Worm (Caenorhabditis elegans) whole organism, young adult: ENCODE measurements around the gene F26F4.2.

Experiments
- B0035.1 ChIP-seq: sonication (generic microtip); optimal IDR thresholded peaks from 2 replicates; lab custom pipeline; 2016; ENCODE audit warnings: missing genetic modification characterization, mild to moderate bottlenecking, missing compliant biosample characterization, missing genotype, missing genetic modification reagents
- B0261.1 ChIP-seq: sonication (generic microtip); optimal IDR thresholded peaks from 2 replicates; lab custom pipeline; 2016; ENCODE audit warnings: mild to moderate bottlenecking, missing genetic modification characterization, moderate library complexity, missing compliant biosample characterization
- C17E4.6 ChIP-seq: fragments of 200-800 bp; sonication (Bioruptor generic); IDR thresholded peaks from 2 replicates; pipeline ENCODE4 v1.3.6; 2022; ENCODE audit warnings: missing genetic modification reagents, missing genetic modification characterization, missing compliant biosample characterization
- F22D6.2 ChIP-seq: sonication (generic microtip); optimal IDR thresholded peaks from 2 replicates; lab custom pipeline; 2016; ENCODE audit warnings: mild to moderate bottlenecking, missing genetic modification characterization, missing compliant biosample characterization
- F39B2.1 ChIP-seq: fragments of 200-800 bp; sonication (Bioruptor generic); IDR thresholded peaks from 2 replicates; pipeline ENCODE4 v1.3.6; 2022; ENCODE audit warnings: missing genetic modification reagents, missing genetic modification characterization, missing compliant biosample characterization
- F49E8.2 ChIP-seq: sonication (generic microtip); optimal IDR thresholded peaks from 3 replicates; lab custom pipeline; 2017; ENCODE audit warnings: missing genetic modification characterization, mild to moderate bottlenecking, missing compliant biosample characterization, antibody characterized with exemption, moderate library complexity; ENCODE audit not compliant: insufficient read depth
- F57A8.1 ChIP-seq: fragments of 200-800 bp; sonication (Bioruptor generic); optimal IDR thresholded peaks from 2 replicates; lab custom pipeline; 2018; ENCODE audit warnings: mild to moderate bottlenecking, missing genetic modification characterization, moderate library complexity, missing compliant biosample characterization
- K11D2.4 ChIP-seq: fragments of 200-800 bp; sonication (Bioruptor generic); IDR thresholded peaks from 2 replicates; pipeline ENCODE4 v1.3.6; 2022; ENCODE audit warnings: missing genetic modification reagents, missing genetic modification characterization, missing compliant biosample characterization
- K12H6.12 ChIP-seq: fragments of 200-800 bp; sonication (Bioruptor generic); optimal IDR thresholded peaks from 2 replicates; lab custom pipeline; 2018; ENCODE audit warnings: mild to moderate bottlenecking, missing genetic modification characterization, missing compliant biosample characterization
- bed-1 ChIP-seq: fragments of 200-800 bp; sonication (Bioruptor generic); IDR thresholded peaks from 2 replicates; pipeline ENCODE4 v1.3.6; 2022; ENCODE audit warnings: missing genetic modification reagents, missing genetic modification characterization, missing compliant biosample characterization
- bed-2 ChIP-seq: fragments of 200-800 bp; sonication (Bioruptor generic); IDR thresholded peaks from 2 replicates; pipeline ENCODE4 v1.3.6; 2022; ENCODE audit warnings: missing genetic modification reagents, missing genetic modification characterization, missing compliant biosample characterization
- dox-1 ChIP-seq: fragments of 200-800 bp; sonication (Bioruptor generic); IDR thresholded peaks from 2 replicates; pipeline ENCODE4 v1.3.6; 2022; ENCODE audit warnings: missing genetic modification reagents, missing genetic modification characterization, missing compliant biosample characterization
- dpff-1 ChIP-seq: sonication (generic microtip); optimal IDR thresholded peaks from 2 replicates; lab custom pipeline; 2017; ENCODE audit warnings: mild to moderate bottlenecking, missing genetic modification characterization, missing compliant biosample characterization
- him-1 ChIP-seq: sonication (generic microtip); optimal IDR thresholded peaks from 2 replicates; lab custom pipeline; 2016; ENCODE audit warnings: missing genotype, missing genetic modification reagents, missing genetic modification characterization, missing compliant biosample characterization
- hmg-20 ChIP-seq: fragments of 200-800 bp; sonication (Bioruptor generic); IDR thresholded peaks from 2 replicates; pipeline ENCODE4 v1.3.6; 2022; ENCODE audit warnings: missing genetic modification reagents, missing genetic modification characterization, missing compliant biosample characterization
- let-607 ChIP-seq, 2 experiments: fragments of 200-800 bp in 1 of 2; sonication (Bioruptor generic) in 1 of 2; sonication (generic microtip) in 1 of 2; optimal IDR thresholded peaks; 2 replicates each; lab custom pipeline; 2016 to 2018; ENCODE audit warnings: mild to moderate bottlenecking in 2 of 2, missing compliant biosample characterization in 2 of 2, missing genetic modification characterization in 2 of 2, moderate library complexity in 2 of 2, missing genotype in 1 of 2
- lin-40 ChIP-seq: sonication (generic microtip); optimal IDR thresholded peaks from 2 replicates; lab custom pipeline; 2016; ENCODE audit warnings: missing genetic modification characterization, mild to moderate bottlenecking, missing compliant biosample characterization, missing genotype, missing genetic modification reagents
- madf-10 ChIP-seq: sonication (generic microtip); optimal IDR thresholded peaks from 2 replicates; lab custom pipeline; 2016; ENCODE audit warnings: mild to moderate bottlenecking, missing genetic modification characterization, missing compliant biosample characterization
- madf-6 ChIP-seq: fragments of 200-800 bp; sonication (Bioruptor generic); IDR thresholded peaks from 2 replicates; pipeline ENCODE4 v1.3.6; 2022; ENCODE audit warnings: missing genetic modification reagents, missing genetic modification characterization, missing compliant biosample characterization
- mcd-1 ChIP-seq: fragments of 200-800 bp; sonication (Bioruptor generic); IDR thresholded peaks from 2 replicates; pipeline ENCODE4 v1.3.6; 2022; ENCODE audit warnings: missing genetic modification reagents, missing genetic modification characterization, missing compliant biosample characterization
- mel-28 ChIP-seq: sonication (generic microtip); optimal IDR thresholded peaks from 2 replicates; lab custom pipeline; 2016; ENCODE audit warnings: borderline replicate concordance, mild to moderate bottlenecking, missing genetic modification characterization, missing compliant biosample characterization
- mes-4 ChIP-seq: sonication (generic microtip); optimal IDR thresholded peaks from 2 replicates; lab custom pipeline; 2016; ENCODE audit warnings: missing genotype, missing genetic modification characterization, missing compliant biosample characterization
- nfya-2 ChIP-seq: fragments of 200-800 bp; sonication (Bioruptor generic); IDR thresholded peaks from 2 replicates; pipeline ENCODE4 v1.3.6; 2022; ENCODE audit warnings: missing genetic modification reagents, missing genetic modification characterization, missing compliant biosample characterization
- nhr-90 ChIP-seq: sonication (generic microtip); optimal IDR thresholded peaks from 2 replicates; lab custom pipeline; 2016; ENCODE audit warnings: missing genotype, mild to moderate bottlenecking, missing genetic modification characterization, missing compliant biosample characterization
- rcor-1 ChIP-seq: fragments of 200-800 bp; sonication (Bioruptor generic); IDR thresholded peaks from 2 replicates; pipeline ENCODE4 v1.3.6; 2022; ENCODE audit warnings: missing genetic modification reagents, missing genetic modification characterization, missing compliant biosample characterization
- rec-8 ChIP-seq, 2 experiments: sonication (generic microtip); optimal IDR thresholded peaks; 2 replicates each; lab custom pipeline; 2016; ENCODE audit warnings: mild to moderate bottlenecking in 2 of 2, missing genetic modification characterization in 2 of 2, missing genetic modification reagents in 2 of 2, missing genotype in 2 of 2, missing biosample characterization in 1 of 2, missing compliant biosample characterization in 1 of 2, moderate library complexity in 1 of 2
- repo-1 ChIP-seq: sonication (generic microtip); optimal IDR thresholded peaks from 2 replicates; lab custom pipeline; 2017; ENCODE audit warnings: mild to moderate bottlenecking, missing genetic modification characterization, missing compliant biosample characterization
- snpc-1.1 ChIP-seq: sonication (generic microtip); optimal IDR thresholded peaks from 2 replicates; lab custom pipeline; 2017; ENCODE audit warnings: missing genetic modification characterization, mild to moderate bottlenecking, missing compliant biosample characterization, antibody characterized with exemption, moderate library complexity, missing genotype, missing genetic modification reagents; ENCODE audit not compliant: insufficient read depth
- snpc-1.3 ChIP-seq: sonication (generic microtip); optimal IDR thresholded peaks from 2 replicates; lab custom pipeline; 2017; ENCODE audit warnings: missing genetic modification characterization, mild to moderate bottlenecking, missing compliant biosample characterization, antibody characterized with exemption, moderate library complexity, missing genotype, missing genetic modification reagents; ENCODE audit not compliant: insufficient read depth
- snpc-4 ChIP-seq, 5 experiments: fragments of 150-350 bp in 1 of 5; sonication (generic microtip) in 4 of 5; optimal IDR thresholded peaks; 2 replicates each; lab custom pipeline; 2014 to 2018; ENCODE audit warnings: missing genetic modification characterization in 5 of 5, missing biosample characterization in 3 of 5, antibody characterized with exemption in 2 of 5, mild to moderate bottlenecking in 2 of 5, missing compliant biosample characterization in 2 of 5, missing genotype in 2 of 5, moderate library complexity in 2 of 5, missing genetic modification reagents in 1 of 5
- somi-1 ChIP-seq: fragments of 200-800 bp; sonication (Bioruptor generic); optimal IDR thresholded peaks from 2 replicates; lab custom pipeline; 2018; ENCODE audit warnings: mild to moderate bottlenecking, missing genetic modification characterization, missing compliant biosample characterization
- tlf-1 ChIP-seq: fragments of 200-800 bp; sonication (Bioruptor generic); optimal IDR thresholded peaks from 2 replicates; lab custom pipeline; 2018; ENCODE audit warnings: mild to moderate bottlenecking, missing genetic modification characterization, missing compliant biosample characterization
- unc-130 ChIP-seq: sonication (generic microtip); optimal IDR thresholded peaks from 2 replicates; lab custom pipeline; 2016; ENCODE audit warnings: missing genetic modification reagents, missing genetic modification characterization, missing compliant biosample characterization
- unc-62 ChIP-seq: fragments of 150-350 bp; optimal IDR thresholded peaks from 2 replicates; lab custom pipeline; 2014; ENCODE audit warnings: missing biosample characterization, missing genetic modification reagents, missing genetic modification characterization
- ztf-22 ChIP-seq: fragments of 200-800 bp; sonication (Bioruptor generic); optimal IDR thresholded peaks from 2 replicates; lab custom pipeline; 2018; ENCODE audit warnings: mild to moderate bottlenecking, missing genetic modification characterization, moderate library complexity, missing compliant biosample characterization

Gene F26F4.2

DNA sequence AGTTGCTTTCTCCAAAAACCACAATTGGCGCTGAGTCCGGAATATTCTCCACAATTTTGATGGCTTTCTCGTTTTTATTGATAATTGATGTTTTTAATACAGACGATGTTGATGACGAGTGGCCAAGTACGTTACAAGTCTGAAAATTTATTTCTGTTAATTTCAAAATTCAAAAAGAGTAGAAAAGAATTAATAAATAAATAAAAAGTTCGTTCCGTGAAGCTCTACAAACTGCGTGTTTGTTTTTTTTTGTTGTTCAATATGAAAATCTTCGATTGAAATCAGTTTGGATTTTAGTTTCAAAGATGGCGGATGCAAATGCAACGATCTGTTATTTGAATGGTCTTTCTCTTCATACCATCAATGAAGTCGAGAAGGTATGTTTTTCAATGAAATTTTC lies at the start of gene F26F4.2:
TSS of gene F26F4.2 (plus strand) at position 301 of the 400 bp plus-strand sequence.
- TF ChIP-seq dox-1 (no peak), K12H6.12 (tag; lab: Kevin White, UChicago) (no peak), dpff-1 (tag; lab: Kevin White, UChicago) (no peak), rcor-1 (GFP tag; lab: Robert Waterston, UW) (no peak), K11D2.4 (GFP tag; lab: Robert Waterston, UW) (no peak), repo-1 (tag; lab: Kevin White, UChicago) (no peak), madf-10 (tag; lab: Kevin White, UChicago) (no peak), bed-1 (GFP tag; lab: Robert Waterston, UW) (no peak), him-1 (tag; lab: Kevin White, UChicago) (no peak)
- TF ChIP-seq, all 124 proteins: peak for 0

DNA sequence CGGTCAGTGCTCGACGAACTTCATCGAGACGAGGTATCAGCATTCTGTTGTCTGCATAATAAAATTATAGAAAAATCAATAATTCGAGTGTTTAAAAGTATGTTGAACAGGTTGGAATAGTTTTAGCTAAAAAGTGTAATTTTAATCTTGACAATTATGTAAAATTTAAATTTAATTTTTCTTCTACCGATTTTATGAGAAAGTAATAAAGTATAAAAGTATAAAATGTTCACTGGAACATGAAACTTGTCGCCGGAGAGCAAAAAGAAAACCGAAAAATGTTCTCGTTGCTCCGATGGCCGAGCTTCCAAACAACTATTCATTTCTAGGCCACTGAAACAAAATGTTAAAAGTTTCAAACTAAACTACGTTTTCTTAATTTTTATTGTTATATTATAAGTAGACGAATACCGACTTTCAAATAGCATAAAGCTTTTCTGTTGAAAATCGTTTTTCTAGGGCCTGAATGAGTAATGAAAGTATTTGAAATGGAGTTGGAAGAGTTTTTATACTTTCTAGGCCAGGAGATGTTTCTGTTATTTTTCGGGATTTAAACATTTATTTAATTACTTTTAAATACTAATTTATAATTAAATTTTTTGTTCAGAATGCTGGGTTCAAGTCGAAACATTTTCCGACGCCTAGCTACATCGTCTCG lies 49.2 kb upstream of the F26F4.2 start, which contains the start of the genes C35D10.10 and C35D10.5:
TSS of gene C35D10.10 (minus strand) at position 51 of the 658 bp plus-strand sequence.
TSS of gene C35D10.5 (plus strand) at position 608 of the 658 bp plus-strand sequence.
- TF ChIP-seq rec-8 (tag; optimal IDR thresholded peaks at IDR 0.05; lab: Kevin White, UChicago) (peak in 1 of 2 experiments; percentile 20), B0261.1 (no peak), unc-130 (peak; percentile 10), B0035.1 (tag; lab: Kevin White, UChicago) (no peak)

DNA sequence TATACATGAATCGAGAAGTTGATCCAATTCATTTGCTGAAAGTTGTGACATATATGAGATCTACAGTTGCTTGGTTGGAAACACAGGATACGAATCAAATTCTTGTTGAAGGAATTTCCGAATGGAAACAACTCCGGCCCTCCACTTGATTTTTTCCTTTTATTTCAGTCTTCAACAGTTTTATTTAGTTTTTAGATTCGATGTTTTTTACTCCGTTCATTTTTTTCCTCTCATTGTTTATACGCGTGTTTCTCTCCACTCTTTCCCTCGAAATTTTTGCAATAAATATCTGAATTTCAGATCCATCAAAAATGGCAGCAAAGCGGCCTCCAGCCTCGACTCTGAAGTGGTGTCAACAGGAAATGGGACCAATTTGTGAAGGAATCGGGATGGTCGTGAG lies 47.9 kb upstream of the F26F4.2 start, which contains the start of gene coq-8:
TSS of gene coq-8 (plus strand) at position 301 of the 400 bp plus-strand sequence.
- no peak for TF ChIP-seq somi-1 (GFP tag; lab: Kevin White, UChicago)
- TF ChIP-seq nhr-90 (tag; lab: Kevin White, UChicago) = no peak
- TF ChIP-seq tlf-1 (GFP tag; lab: Kevin White, UChicago) = no peak
- TF ChIP-seq F22D6.2 (tag; lab: Kevin White, UChicago) = no peak
- TF ChIP-seq F57A8.1 = no peak
- TF ChIP-seq K12H6.12 (tag; lab: Kevin White, UChicago) = no peak
- no peak for TF ChIP-seq F39B2.1 (GFP tag; lab: Robert Waterston, UW)
- TF ChIP-seq snpc-1.3 (tag; lab: Kevin White, UChicago) = no peak
- TF ChIP-seq unc-62 (GFP tag; lab: Kevin White, UChicago) = no peak

DNA sequence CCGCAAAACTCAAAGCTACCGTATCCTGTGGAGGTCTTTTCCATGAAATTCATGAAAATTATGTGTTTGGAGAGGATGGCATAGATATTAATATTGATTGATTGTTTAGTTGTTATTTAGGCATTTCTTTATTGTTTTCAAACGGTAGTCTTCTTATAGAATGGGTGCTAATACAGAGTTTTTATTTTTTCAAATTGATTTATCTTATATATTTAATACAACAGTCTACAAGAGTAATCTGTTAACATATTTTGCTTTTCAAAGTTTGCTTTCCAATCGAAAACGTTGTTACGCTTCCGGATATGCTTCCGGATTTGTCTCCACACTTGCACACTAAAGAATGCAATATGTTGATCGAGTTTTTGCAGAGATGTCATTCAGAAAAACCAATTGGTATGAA lies 44.3 kb upstream of the F26F4.2 start, which contains the start of gene C35D10.17:
TSS of gene C35D10.17 (plus strand) at position 301 of the 400 bp plus-strand sequence.
- TF ChIP-seq nfya-2 (GFP tag; lab: Robert Waterston, UW) (no peak), F49E8.2 (tag; lab: Kevin White, UChicago) (no peak), snpc-4 (GFP tag; optimal IDR thresholded peaks at IDR 0.05; lab: Kevin White, UChicago) (no peak), snpc-4 (tag; optimal IDR thresholded peaks at IDR 0.05; lab: Kevin White, UChicago) (no peak), ztf-22 (GFP tag; lab: Kevin White, UChicago) (no peak), snpc-1.1 (tag; lab: Kevin White, UChicago) (no peak), mel-28 (tag; lab: Kevin White, UChicago) (no peak), unc-130 (no peak), lin-40 (tag; lab: Kevin White, UChicago) (no peak), mes-4 (no peak), mcd-1 (GFP tag; lab: Robert Waterston, UW) (no peak), madf-6 (no peak), bed-2 (GFP tag; lab: Robert Waterston, UW) (no peak), hmg-20 (GFP tag; lab: Robert Waterston, UW) (no peak), F22D6.2 (tag; lab: Kevin White, UChicago) (no peak), C17E4.6 (GFP tag; lab: Robert Waterston, UW) (no peak), let-607 (tag; optimal IDR thresholded peaks at IDR 0.05; lab: Kevin White, UChicago) (no peak), K11D2.4 (GFP tag; lab: Robert Waterston, UW) (no peak)
